Worm (Caenorhabditis elegans): ENCODE measurements around the gene C24H10.2.

The C24H10.2 gene

DNA sequence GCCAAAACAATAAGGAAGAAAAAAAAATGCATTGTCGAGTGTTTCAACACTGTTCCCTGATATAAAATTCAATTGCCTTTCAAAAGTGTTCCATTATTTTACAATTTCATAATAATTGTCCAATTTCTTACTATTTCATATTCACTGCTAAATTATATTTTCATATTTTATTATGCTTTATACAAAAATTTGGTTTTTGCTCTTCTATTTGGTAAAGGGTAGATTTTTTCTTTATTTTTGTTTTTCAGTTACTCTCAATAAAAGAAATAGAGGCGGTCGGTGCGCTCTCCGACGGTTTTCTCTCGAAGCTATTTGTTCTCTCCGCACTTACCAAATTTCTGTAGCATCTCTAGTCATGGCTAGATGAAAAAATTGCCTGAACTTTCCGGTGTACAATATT is 46.8 kb upstream of the C24H10.2 start, which contains the start of gene sek-3:
TSS of gene sek-3 (plus strand) at position 301 of the 400 bp plus-strand sequence.
- TF ChIP-seq pha-2 (tag; optimal IDR thresholded peaks at IDR 0.05) (no peak), ceh-48 (tag; optimal IDR thresholded peaks at IDR 0.05) (no peak), sox-4 (tag; optimal IDR thresholded peaks at IDR 0.05) (no peak), unc-55 (GFP tag; optimal IDR thresholded peaks at IDR 0.05) (no peak), nfya-1 (tag; optimal IDR thresholded peaks at IDR 0.05) (no peak), ceh-24 (tag; optimal IDR thresholded peaks at IDR 0.05) (no peak), ceh-14 (tag; optimal IDR thresholded peaks at IDR 0.05) (no peak), ceh-2 (tag; optimal IDR thresholded peaks at IDR 0.05) (no peak), T23F11.4 (GFP tag; optimal IDR thresholded peaks at IDR 0.05) (no peak), Y22D7AL.16 (tag; optimal IDR thresholded peaks at IDR 0.05) (no peak), elt-2 (tag; optimal IDR thresholded peaks at IDR 0.05) (no peak), hlh-6 (tag; optimal IDR thresholded peaks at IDR 0.05) (no peak), pros-1 (tag; optimal IDR thresholded peaks at IDR 0.05) (no peak), tbx-2 (tag; optimal IDR thresholded peaks at IDR 0.05) (no peak), dve-1 (tag; optimal IDR thresholded peaks at IDR 0.05) (no peak), ceh-18 (tag; optimal IDR thresholded peaks at IDR 0.05) (no peak)

ce11 chrX:5018062-5018653 is 46.2 kb upstream of the C24H10.2 start:
- TF ChIP-seq ceh-34 (tag; optimal IDR thresholded peaks at IDR 0.05) (no peak), che-1 (tag; optimal IDR thresholded peaks at IDR 0.05) (no peak), nfya-1 (tag; optimal IDR thresholded peaks at IDR 0.05) (peak; percentile 11), C38D4.7 (GFP tag; optimal IDR thresholded peaks at IDR 0.05) (no peak), ceh-45 (GFP tag; IDR thresholded peaks at IDR 0.05) (no peak), sdc-2 (tag; optimal IDR thresholded peaks at IDR 0.05) (no peak), ahr-1 (tag; optimal IDR thresholded peaks at IDR 0.05) (no peak), ceh-48 (tag; optimal IDR thresholded peaks at IDR 0.05) (peak; percentile 72), hlh-30 (tag; optimal IDR thresholded peaks at IDR 0.05; ENCODE audit: insufficient read depth) (no peak), ceh-22 (tag; optimal IDR thresholded peaks at IDR 0.05) (no peak), ceh-24 (tag; optimal IDR thresholded peaks at IDR 0.05) (no peak), dmd-4 (tag; optimal IDR thresholded peaks at IDR 0.05; ENCODE audit: borderline replicate concordance) (no peak)

ce11 chrX:5020996-5021395 is 43.4 kb upstream of the C24H10.2 start, which contains the start of gene ZC449.2:
Gene ZC449.2, plus strand, starts transcription at chrX:5021285.
- TF ChIP-seq elt-2 (tag; optimal IDR thresholded peaks at IDR 0.05) = no peak
- no peak for TF ChIP-seq C38D4.7 (GFP tag; optimal IDR thresholded peaks at IDR 0.05)
- TF ChIP-seq fkh-10 (GFP tag; optimal IDR thresholded peaks at IDR 0.05) = no peak
- no peak for TF ChIP-seq elt-4 (tag; optimal IDR thresholded peaks at IDR 0.05)
- no peak for TF ChIP-seq ceh-45 (GFP tag; IDR thresholded peaks at IDR 0.05)
- TF ChIP-seq unc-86 (tag; optimal IDR thresholded peaks at IDR 0.05) = no peak
- no peak for TF ChIP-seq tbx-7 (tag; optimal IDR thresholded peaks at IDR 0.05)
- no peak for TF ChIP-seq eyg-1 (tag; optimal IDR thresholded peaks at IDR 0.05)
- TF ChIP-seq nfya-1 (tag; optimal IDR thresholded peaks at IDR 0.05) = no peak
- no peak for TF ChIP-seq sdc-2 (tag; optimal IDR thresholded peaks at IDR 0.05)
- TF ChIP-seq ceh-18 (tag; optimal IDR thresholded peaks at IDR 0.05) = no peak

- TF ChIP-seq unc-86 (tag; optimal IDR thresholded peaks at IDR 0.05) (no peak), pax-1 (tag; optimal IDR thresholded peaks at IDR 0.05) (no peak), npax-4 (tag; optimal IDR thresholded peaks at IDR 0.05) (no peak), ceh-48 (tag; optimal IDR thresholded peaks at IDR 0.05) (no peak), ceh-6 (GFP tag; optimal IDR thresholded peaks at IDR 0.05) (peak; percentile 60), eyg-1 (tag; optimal IDR thresholded peaks at IDR 0.05) (no peak), pha-2 (tag; optimal IDR thresholded peaks at IDR 0.05) (peak; percentile 52), F13H6.1 (tag; optimal IDR thresholded peaks at IDR 0.05) (no peak), ref-2 (tag; optimal IDR thresholded peaks at IDR 0.05) (peak; percentile 36), ceh-14 (tag; optimal IDR thresholded peaks at IDR 0.05) (no peak), elt-2 (tag; optimal IDR thresholded peaks at IDR 0.05) (peak; percentile 30), ceh-30 (tag; optimal IDR thresholded peaks at IDR 0.05) (no peak), unc-42 (tag; optimal IDR thresholded peaks at IDR 0.05) (no peak), dve-1 (tag; optimal IDR thresholded peaks at IDR 0.05) (peak; percentile 27), pha-4 (tag; optimal IDR thresholded peaks at IDR 0.05) (no peak), hlh-15 (tag; optimal IDR thresholded peaks at IDR 0.05) (peak; percentile 40), ceh-9 (tag; optimal IDR thresholded peaks at IDR 0.05) (no peak), pat-9 (tag; optimal IDR thresholded peaks at IDR 0.05) (no peak), ama-1 (optimal IDR thresholded peaks at IDR 0.05) (no peak), C38D4.7 (GFP tag; optimal IDR thresholded peaks at IDR 0.05) (peak; percentile 53), nhr-232 (tag; optimal IDR thresholded peaks at IDR 0.05) (peak; percentile 61), unc-55 (GFP tag; optimal IDR thresholded peaks at IDR 0.05) (no peak), sox-4 (tag; optimal IDR thresholded peaks at IDR 0.05) (peak; percentile 49), K02D7.2 (tag; optimal IDR thresholded peaks at IDR 0.05) (no peak), tbx-7 (tag; optimal IDR thresholded peaks at IDR 0.05) (no peak), ceh-24 (tag; optimal IDR thresholded peaks at IDR 0.05) (peak; percentile 7), ceh-2 (tag; optimal IDR thresholded peaks at IDR 0.05) (peak; percentile 13), ceh-18 (tag; optimal IDR thresholded peaks at IDR 0.05) (peak; percentile 52), pros-1 (tag; optimal IDR thresholded peaks at IDR 0.05) (no peak)
Observed at ce11 chrX:5022682-5023081, 41.7 kb upstream of the C24H10.2 start.

Measured in whole organism, late embryonic.